Fruit fly (Drosophila melanogaster) whole organism, embryonic: ENCODE data around the gene ttm50.

Experiments used
- Ada2b ChIP-seq: fragments of 200-800 bp; sonication (Bioruptor generic); IDR thresholded peaks from 2 replicates; pipeline ENCODE4 v1.3.6; 2022; ENCODE audit warnings: missing biosample characterization, missing genetic modification characterization
- Asciz ChIP-seq: fragments of 200-800 bp; sonication (Bioruptor generic); optimal IDR thresholded peaks from 2 replicates; lab custom pipeline; 2017; ENCODE audit warnings: missing biosample characterization, mild to moderate bottlenecking, missing genetic modification characterization, missing genetic modification reagents
- B-H2 ChIP-seq: fragments of 200-800 bp; sonication (Bioruptor generic); optimal IDR thresholded peaks from 2 replicates; lab custom pipeline; 2018; ENCODE audit warnings: missing biosample characterization, mild to moderate bottlenecking, missing genetic modification characterization
- Bteb2 ChIP-seq: fragments of 200-800 bp; sonication (Bioruptor generic); optimal IDR thresholded peaks from 2 replicates; lab custom pipeline; 2016; ENCODE audit warnings: missing biosample characterization, missing genetic modification characterization
- CG11456 ChIP-seq: fragments of 200-800 bp; sonication (Bioruptor generic); IDR thresholded peaks from 3 replicates; pipeline ENCODE4 v1.3.6; 2022; ENCODE audit warnings: missing biosample characterization, missing genetic modification characterization
- CG11504 ChIP-seq: fragments of 200-800 bp; sonication (Bioruptor generic); optimal IDR thresholded peaks from 3 replicates; lab custom pipeline; 2019; ENCODE audit warnings: missing biosample characterization, mild to moderate bottlenecking, missing genetic modification characterization, moderate library complexity
- CG12659 ChIP-seq: fragments of 200-800 bp; sonication (Bioruptor generic); optimal IDR thresholded peaks from 3 replicates; lab custom pipeline; 2017; ENCODE audit warnings: mild to moderate bottlenecking, missing biosample characterization, missing genetic modification reagents, missing genetic modification characterization
- CG15696 ChIP-seq: fragments of 200-800 bp; sonication (Bioruptor generic); optimal IDR thresholded peaks from 2 replicates; lab custom pipeline; 2019; ENCODE audit warnings: missing biosample characterization, mild to moderate bottlenecking, missing genetic modification characterization, moderate library complexity
- CG17912 ChIP-seq: fragments of 200-800 bp; sonication (Bioruptor generic); optimal IDR thresholded peaks from 2 replicates; lab custom pipeline; 2018; ENCODE audit warnings: missing biosample characterization, mild to moderate bottlenecking, missing genetic modification characterization
- CG18011 ChIP-seq: fragments of 200-800 bp; sonication (Bioruptor generic); optimal IDR thresholded peaks from 2 replicates; lab custom pipeline; 2017; ENCODE audit warnings: missing biosample characterization, missing genetic modification characterization, mild to moderate bottlenecking, moderate library complexity, missing genotype
- CG18619 ChIP-seq: fragments of 200-800 bp; sonication (Bioruptor generic); optimal IDR thresholded peaks from 3 replicates; lab custom pipeline; 2017; ENCODE audit warnings: missing biosample characterization, mild to moderate bottlenecking, missing genetic modification characterization
- CG3163 ChIP-seq: fragments of 200-800 bp; sonication (Bioruptor generic); optimal IDR thresholded peaks from 3 replicates; lab custom pipeline; 2016; ENCODE audit warnings: missing biosample characterization, missing genetic modification characterization
- CG33557 ChIP-seq: fragments of 200-800 bp; sonication (Bioruptor generic); optimal IDR thresholded peaks from 2 replicates; lab custom pipeline; 2019; ENCODE audit warnings: missing biosample characterization, mild to moderate bottlenecking, missing genetic modification characterization, moderate library complexity
- CG34376 ChIP-seq: fragments of 200-800 bp; sonication (Bioruptor generic); optimal IDR thresholded peaks from 2 replicates; lab custom pipeline; 2018; ENCODE audit warnings: missing biosample characterization, mild to moderate bottlenecking, missing genetic modification characterization
- CG42726 ChIP-seq: fragments of 200-800 bp; sonication (Bioruptor generic); IDR thresholded peaks from 2 replicates; pipeline ENCODE4 v1.3.6; 2022; ENCODE audit warnings: missing biosample characterization, missing genetic modification characterization; ENCODE audit not compliant: partially characterized antibody
- CG4820 ChIP-seq: fragments of 200-800 bp; sonication (Bioruptor generic); optimal IDR thresholded peaks from 3 replicates; lab custom pipeline; 2016; ENCODE audit warnings: missing biosample characterization, missing genetic modification characterization
- CG7839 ChIP-seq: fragments of 200-800 bp; sonication (Bioruptor generic); optimal IDR thresholded peaks from 3 replicates; lab custom pipeline; 2018; ENCODE audit warnings: missing biosample characterization, mild to moderate bottlenecking, missing genetic modification characterization, moderate library complexity
- CG9817 ChIP-seq: fragments of 200-800 bp; sonication (Bioruptor generic); optimal IDR thresholded peaks from 2 replicates; lab custom pipeline; 2018; ENCODE audit warnings: missing biosample characterization, mild to moderate bottlenecking, missing genetic modification characterization, moderate library complexity
- Dek ChIP-seq: fragments of 200-800 bp; sonication (Bioruptor generic); optimal IDR thresholded peaks from 3 replicates; lab custom pipeline; 2019; ENCODE audit warnings: missing biosample characterization, mild to moderate bottlenecking, missing genetic modification characterization, moderate library complexity
- Dip3 ChIP-seq: fragments of 200-800 bp; sonication (Bioruptor generic); optimal IDR thresholded peaks from 3 replicates; lab custom pipeline; 2016; ENCODE audit warnings: missing biosample characterization, missing genetic modification characterization
- Doc3 ChIP-seq: fragments of 200-800 bp; sonication (Bioruptor generic); IDR thresholded peaks from 3 replicates; pipeline ENCODE4 v1.3.6; 2022; ENCODE audit warnings: missing biosample characterization, missing genetic modification characterization; ENCODE audit not compliant: partially characterized antibody
- Dref ChIP-seq: fragments of 200-800 bp; sonication (Bioruptor generic); IDR thresholded peaks from 2 replicates; pipeline ENCODE4 v1.3.6; 2022; ENCODE audit warnings: missing biosample characterization, missing genetic modification characterization
- Ets65A ChIP-seq: fragments of 200-800 bp; sonication (Bioruptor generic); peaks from one replicate; lab custom pipeline; 2016; ENCODE audit warnings: missing biosample characterization, missing genetic modification characterization
- H2.0 ChIP-seq: fragments of 200-800 bp; sonication (Bioruptor generic); IDR thresholded peaks from 2 replicates; pipeline ENCODE4 v1.3.6; 2022; ENCODE audit warnings: missing biosample characterization, missing genetic modification characterization
- HHEX ChIP-seq: fragments of 200-800 bp; sonication (Bioruptor generic); optimal IDR thresholded peaks from 3 replicates; lab custom pipeline; 2017; ENCODE audit warnings: missing biosample characterization, mild to moderate bottlenecking, missing genetic modification characterization, missing genetic modification reagents
- Hand ChIP-seq: fragments of 200-800 bp; sonication (Bioruptor generic); optimal IDR thresholded peaks from 2 replicates; lab custom pipeline; 2017; ENCODE audit warnings: mild to moderate bottlenecking, missing biosample characterization, missing genetic modification reagents, missing genetic modification characterization
- Mad ChIP-seq: fragments of 200-800 bp; sonication (Bioruptor generic); optimal IDR thresholded peaks from 2 replicates; lab custom pipeline; 2016; ENCODE audit warnings: missing biosample characterization, missing genetic modification characterization
- NfI ChIP-seq: fragments of 200-800 bp; sonication (Bioruptor generic); optimal IDR thresholded peaks from 3 replicates; lab custom pipeline; 2018; ENCODE audit warnings: missing biosample characterization, mild to moderate bottlenecking, missing genetic modification characterization, moderate library complexity
- Rfx ChIP-seq: fragments of 200-800 bp; sonication (Bioruptor generic); IDR thresholded peaks from 2 replicates; pipeline ENCODE4 v1.3.6; 2022; ENCODE audit warnings: missing biosample characterization, missing genetic modification characterization
- Rx ChIP-seq: fragments of 200-800 bp; sonication (Bioruptor generic); IDR thresholded peaks from 2 replicates; pipeline ENCODE4 v1.3.6; 2022; ENCODE audit warnings: missing biosample characterization, missing genetic modification characterization
- Sry-δ ChIP-seq: fragments of 200-800 bp; sonication (Bioruptor generic); optimal IDR thresholded peaks from 2 replicates; lab custom pipeline; 2016; ENCODE audit warnings: missing biosample characterization, missing genetic modification characterization
- aop ChIP-seq: fragments of 200-800 bp; sonication (Bioruptor generic); IDR thresholded peaks from 2 replicates; pipeline ENCODE4 v1.3.6; 2022; ENCODE audit warnings: missing biosample characterization, missing genetic modification characterization
- ato ChIP-seq: fragments of 200-800 bp; sonication (Bioruptor generic); IDR thresholded peaks from 2 replicates; pipeline ENCODE4 v1.3.6; 2022; ENCODE audit warnings: missing biosample characterization, missing genetic modification characterization; ENCODE audit not compliant: partially characterized antibody
- btn ChIP-seq: fragments of 200-800 bp; sonication (Bioruptor generic); optimal IDR thresholded peaks from 2 replicates; lab custom pipeline; 2016; ENCODE audit warnings: missing biosample characterization, missing genetic modification characterization
- cad ChIP-seq: fragments of >200 bp; optimal IDR thresholded peaks from 2 replicates; lab custom pipeline; 2017; ENCODE audit warnings: missing biosample characterization, missing genetic modification characterization
- cas ChIP-seq: fragments of 200-800 bp; sonication (Bioruptor generic); IDR thresholded peaks from 2 replicates; pipeline ENCODE4 v1.3.6; 2022; ENCODE audit warnings: missing biosample characterization, missing genetic modification characterization
- cwo ChIP-seq: fragments of 200-800 bp; sonication (Bioruptor generic); optimal IDR thresholded peaks from 3 replicates; lab custom pipeline; 2017; ENCODE audit warnings: missing biosample characterization, missing genetic modification characterization, mild to moderate bottlenecking, moderate library complexity, missing genetic modification reagents
- gfzf ChIP-seq: fragments of 200-800 bp; sonication (Bioruptor generic); optimal IDR thresholded peaks from 2 replicates; lab custom pipeline; 2016; ENCODE audit warnings: missing biosample characterization, mild to moderate bottlenecking, missing genetic modification characterization, moderate library complexity
- gsb-n ChIP-seq: fragments of 200-800 bp; sonication (Bioruptor generic); optimal IDR thresholded peaks from 3 replicates; lab custom pipeline; 2018; ENCODE audit warnings: missing biosample characterization, mild to moderate bottlenecking, missing genetic modification characterization
- hbn ChIP-seq: fragments of 200-800 bp; sonication (Bioruptor generic); IDR thresholded peaks from 2 replicates; pipeline ENCODE4 v1.3.6; 2022; ENCODE audit warnings: missing biosample characterization, missing genetic modification characterization; ENCODE audit not compliant: partially characterized antibody
- her ChIP-seq: fragments of 200-800 bp; sonication (Bioruptor generic); optimal IDR thresholded peaks from 2 replicates; lab custom pipeline; 2016; ENCODE audit warnings: missing biosample characterization, missing genetic modification characterization
- mam ChIP-seq: fragments of 200-800 bp; sonication (Bioruptor generic); optimal IDR thresholded peaks from 3 replicates; lab custom pipeline; 2016; ENCODE audit warnings: missing biosample characterization, missing genetic modification characterization
- org-1 ChIP-seq: fragments of 200-800 bp; sonication (Bioruptor generic); optimal IDR thresholded peaks from 2 replicates; lab custom pipeline; 2017; ENCODE audit warnings: missing biosample characterization, missing genetic modification characterization
- pfk ChIP-seq: fragments of 200-800 bp; sonication (Bioruptor generic); optimal IDR thresholded peaks from 2 replicates; lab custom pipeline; 2018; ENCODE audit warnings: missing biosample characterization, mild to moderate bottlenecking, missing genetic modification characterization, moderate library complexity
- phol ChIP-seq: fragments of 200-800 bp; sonication (Bioruptor generic); optimal IDR thresholded peaks from 3 replicates; lab custom pipeline; 2018; ENCODE audit warnings: missing biosample characterization, mild to moderate bottlenecking, missing genetic modification characterization, moderate library complexity
- prd ChIP-seq, 3 experiments: fragments of >200 bp in 2 of 3; fragments of 200-800 bp in 1 of 3; sonication (Bioruptor generic) in 1 of 3; optimal IDR thresholded peaks in 2 of 3; IDR thresholded peaks in 1 of 3; 2 replicates in 2 of 3; 3 replicates in 1 of 3; pipeline versions ENCODE4 v1.3.6 to Lab custom; 2017 to 2022; ENCODE audit warnings: missing biosample characterization in 1 of 3, missing genetic modification characterization in 1 of 3
- sima ChIP-seq: fragments of 200-800 bp; sonication (Bioruptor generic); optimal IDR thresholded peaks from 2 replicates; lab custom pipeline; 2016; ENCODE audit warnings: missing biosample characterization, missing genetic modification characterization
- sna ChIP-seq: fragments of 200-800 bp; sonication (Bioruptor generic); IDR thresholded peaks from 2 replicates; pipeline ENCODE4 v1.3.6; 2022; ENCODE audit warnings: missing biosample characterization, missing genetic modification characterization; ENCODE audit not compliant: partially characterized antibody
- tap ChIP-seq: fragments of 200-800 bp; optimal IDR thresholded peaks from 3 replicates; lab custom pipeline; 2019; ENCODE audit warnings: missing biosample characterization, mild to moderate bottlenecking, missing genetic modification characterization, moderate library complexity
- wek ChIP-seq: fragments of 200-800 bp; sonication (Bioruptor generic); optimal IDR thresholded peaks from 3 replicates; lab custom pipeline; 2018; ENCODE audit warnings: missing biosample characterization, mild to moderate bottlenecking, missing genetic modification characterization, moderate library complexity

ttm50 gene

DNA sequence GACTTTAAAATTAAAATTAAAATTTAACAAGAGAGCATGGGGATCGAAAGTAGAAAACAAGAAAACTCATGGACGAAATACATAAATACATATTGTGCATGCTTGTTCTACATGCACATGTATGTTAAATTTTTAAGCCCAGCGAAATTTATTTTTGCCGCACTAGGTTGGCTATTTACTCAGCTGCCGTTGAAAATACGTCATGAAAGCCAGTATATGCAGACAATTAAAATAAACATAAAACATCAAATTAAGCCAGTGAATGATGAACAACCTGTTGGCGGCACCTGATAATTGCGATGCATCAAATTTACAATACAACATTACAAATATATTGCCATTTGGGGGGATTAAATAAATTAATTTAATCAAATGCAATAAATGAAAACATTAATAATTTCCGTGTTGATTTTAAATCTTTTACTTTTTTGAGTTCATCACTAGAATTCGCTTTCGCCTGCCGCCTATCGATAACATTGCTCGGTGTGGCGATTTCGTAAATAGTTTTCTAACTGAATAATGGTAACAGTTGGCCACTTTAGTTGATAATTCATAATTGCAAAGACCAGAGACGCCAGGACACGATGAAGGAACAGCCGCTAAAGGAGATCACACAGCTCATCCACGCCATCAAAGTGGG is 27.7 kb downstream of the ttm50 start, which contains the start of gene eIF2Bbeta (continued):
- TF ChIP-seq wek (GFP tag; lab: Kevin White, UChicago) (no peak), CG3163 (GFP tag; lab: Kevin White, UChicago) (no peak), Doc3 (0 out of 3 replicates have a peak, but pooled peaks have one; percentile 20), CG18011 (no peak), Sry-δ (GFP tag; lab: Kevin White, UChicago) (peak; percentile 39), gfzf (GFP tag; lab: Kevin White, UChicago) (peak; percentile 31), B-H2 (GFP tag; lab: Kevin White, UChicago) (no peak), Ada2b (GFP tag; lab: Robert Waterston, UW) (no peak), Rx (GFP tag; lab: Robert Waterston, UW) (no peak), gsb-n (tag; lab: Kevin White, UChicago) (no peak), CG17912 (no peak), CG11504 (tag; lab: Kevin White, UChicago) (no peak), sna (GFP tag; lab: Robert Waterston, UW) (peak; percentile 17; the same call in 1 of the 2 replicates), sima (GFP tag; lab: Kevin White, UChicago) (no peak), Bteb2 (GFP tag; lab: Kevin White, UChicago) (no peak), Hand (GFP tag; lab: Kevin White, UChicago) (no peak), Asciz (GFP tag; lab: Kevin White, UChicago) (no peak), Dip3 (GFP tag; lab: Kevin White, UChicago) (no peak), HHEX (no peak), H2.0 (no peak), prd (optimal IDR thresholded peaks at IDR 0.05; lab: Kevin White, UChicago) (no peak), prd (GFP tag; IDR thresholded peaks at IDR 0.05; lab: Robert Waterston, UW) (0 out of 3 replicates have a peak, but pooled peaks have one; percentile 30), CG18619 (no peak), org-1 (GFP tag; lab: Kevin White, UChicago) (no peak), pfk (GFP tag; lab: Kevin White, UChicago) (no peak), her (GFP tag; lab: Kevin White, UChicago) (no peak), CG12659 (GFP tag; lab: Kevin White, UChicago) (no peak), tap (tag; lab: Kevin White, UChicago) (no peak), hbn (GFP tag; lab: Robert Waterston, UW) (no peak), CG34376 (GFP tag; lab: Kevin White, UChicago) (no peak), Ets65A (GFP tag; lab: Kevin White, UChicago) (peak; percentile 64), CG7839 (no peak), ato (GFP tag; lab: Robert Waterston, UW) (no peak)

- TF ChIP-seq CG11456 (GFP tag; lab: Robert Waterston, UW) (peak; percentile 100), Mad (GFP tag; lab: Kevin White, UChicago) (peak; percentile 100), cas (peak; percentile 100), Dref (GFP tag; lab: Robert Waterston, UW) (peak; percentile 70), mam (GFP tag; lab: Kevin White, UChicago) (peak; percentile 100), CG33557 (GFP tag; lab: Kevin White, UChicago) (peak; percentile 99), aop (peak; percentile 100), Dek (tag; lab: Kevin White, UChicago) (peak; percentile 100), CG9817 (peak; percentile 100), cad (GFP tag; lab: Kevin White, UChicago) (no peak), CG4820 (peak; percentile 100), btn (GFP tag; lab: Kevin White, UChicago) (peak; percentile 100), CG15696 (peak; percentile 100), cwo (GFP tag; lab: Kevin White, UChicago) (peak; percentile 100), phol (tag; lab: Kevin White, UChicago) (peak; percentile 100), NfI (GFP tag; lab: Kevin White, UChicago) (peak; percentile 100), Rfx (GFP tag; lab: Robert Waterston, UW) (peak; percentile 100), CG42726 (peak; percentile 79)
Observed at dm6 chrX:2703693-2704092, 28.3 kb downstream of the ttm50 start, which contains the start of gene Ugalt. TSS of gene Ugalt (minus strand) at chrX:2703852.
